Worm (Caenorhabditis elegans) whole organism, early embryonic: Measurements from ENCODE around the gene D1086.5.
A peak's percentile ranks its signal among the peaks of the same experiment; 100 is the strongest.
"Not testable (repeated sequence)": the region's sequence is repeated elsewhere in the genome, so short reads cannot be mapped to it uniquely, and the experiment has no call there.

Source experiments
- B0310.2 ChIP-seq: sonication (generic microtip); optimal IDR thresholded peaks from 2 replicates; lab custom pipeline; 2016; ENCODE audit warnings: mild to moderate bottlenecking, missing genetic modification characterization, missing compliant biosample characterization
- F13C5.2 ChIP-seq: sonication (generic microtip); optimal IDR thresholded peaks from 2 replicates; lab custom pipeline; 2017; ENCODE audit warnings: mild to moderate bottlenecking, missing genetic modification characterization, inconsistent platforms, missing compliant biosample characterization
- aly-1 ChIP-seq: sonication (generic microtip); optimal IDR thresholded peaks from 2 replicates; lab custom pipeline; 2016; ENCODE audit warnings: missing genetic modification characterization, missing compliant biosample characterization
- ama-1 ChIP-seq: fragments of 150-350 bp; optimal IDR thresholded peaks from 2 replicates; lab custom pipeline; 2014
- ceh-13 ChIP-seq: fragments of 200-800 bp; sonication (Bioruptor generic); optimal IDR thresholded peaks from 2 replicates; lab custom pipeline; 2018; ENCODE audit warnings: mild to moderate bottlenecking, missing genetic modification characterization, missing compliant biosample characterization
- ceh-36 ChIP-seq: sonication (generic microtip); optimal IDR thresholded peaks from 2 replicates; lab custom pipeline; 2016; ENCODE audit warnings: missing genetic modification characterization, inconsistent platforms, missing compliant biosample characterization
- ets-7 ChIP-seq: sonication (generic microtip); optimal IDR thresholded peaks from 2 replicates; lab custom pipeline; 2016; ENCODE audit warnings: missing genotype, missing genetic modification characterization, missing compliant biosample characterization
- flt-1 ChIP-seq: fragments of 200-800 bp; sonication (Bioruptor generic); IDR thresholded peaks from 2 replicates; pipeline ENCODE4 v1.3.6; 2022; ENCODE audit warnings: missing genetic modification characterization, missing compliant biosample characterization
- hmbx-1 ChIP-seq: sonication (generic microtip); optimal IDR thresholded peaks from 2 replicates; lab custom pipeline; 2016; ENCODE audit warnings: mild to moderate bottlenecking, missing genetic modification characterization, missing compliant biosample characterization
- hmg-4 ChIP-seq: fragments of 200-800 bp; sonication (Bioruptor generic); optimal IDR thresholded peaks from 2 replicates; lab custom pipeline; 2018; ENCODE audit warnings: mild to moderate bottlenecking, missing genetic modification characterization, missing compliant biosample characterization
- hnd-1 ChIP-seq: sonication (generic microtip); optimal IDR thresholded peaks from 2 replicates; lab custom pipeline; 2016; ENCODE audit warnings: missing genetic modification characterization, missing compliant biosample characterization
- pes-1 ChIP-seq: fragments of 200-800 bp; sonication (Bioruptor generic); IDR thresholded peaks from 2 replicates; pipeline ENCODE4 v1.3.6; 2022; ENCODE audit warnings: missing genetic modification reagents, missing genetic modification characterization, missing compliant biosample characterization
- scrt-1 ChIP-seq: fragments of 200-800 bp; sonication (Bioruptor generic); IDR thresholded peaks from 2 replicates; pipeline ENCODE4 v1.3.6; 2022; ENCODE audit warnings: missing genetic modification characterization, missing compliant biosample characterization
- sea-1 ChIP-seq: fragments of 200-800 bp; sonication (Bioruptor generic); conservative IDR thresholded peaks from 2 replicates; pipeline ENCODE4 v1.3.6; 2022; ENCODE audit warnings: missing genetic modification characterization, missing compliant biosample characterization
- tbx-11 ChIP-seq: fragments of 200-800 bp; sonication (Bioruptor generic); IDR thresholded peaks from 2 replicates; pipeline ENCODE4 v1.3.6; 2022; ENCODE audit warnings: missing genetic modification characterization, missing compliant biosample characterization
- tbx-37 ChIP-seq: fragments of 200-800 bp; sonication (Bioruptor generic); conservative IDR thresholded peaks from 2 replicates; pipeline ENCODE4 v1.3.6; 2022; ENCODE audit warnings: missing genetic modification reagents, missing genetic modification characterization, missing compliant biosample characterization
- tra-4 ChIP-seq: sonication (generic microtip); optimal IDR thresholded peaks from 2 replicates; lab custom pipeline; 2017; ENCODE audit warnings: missing genetic modification characterization, missing compliant biosample characterization

Gene D1086.5

DNA sequence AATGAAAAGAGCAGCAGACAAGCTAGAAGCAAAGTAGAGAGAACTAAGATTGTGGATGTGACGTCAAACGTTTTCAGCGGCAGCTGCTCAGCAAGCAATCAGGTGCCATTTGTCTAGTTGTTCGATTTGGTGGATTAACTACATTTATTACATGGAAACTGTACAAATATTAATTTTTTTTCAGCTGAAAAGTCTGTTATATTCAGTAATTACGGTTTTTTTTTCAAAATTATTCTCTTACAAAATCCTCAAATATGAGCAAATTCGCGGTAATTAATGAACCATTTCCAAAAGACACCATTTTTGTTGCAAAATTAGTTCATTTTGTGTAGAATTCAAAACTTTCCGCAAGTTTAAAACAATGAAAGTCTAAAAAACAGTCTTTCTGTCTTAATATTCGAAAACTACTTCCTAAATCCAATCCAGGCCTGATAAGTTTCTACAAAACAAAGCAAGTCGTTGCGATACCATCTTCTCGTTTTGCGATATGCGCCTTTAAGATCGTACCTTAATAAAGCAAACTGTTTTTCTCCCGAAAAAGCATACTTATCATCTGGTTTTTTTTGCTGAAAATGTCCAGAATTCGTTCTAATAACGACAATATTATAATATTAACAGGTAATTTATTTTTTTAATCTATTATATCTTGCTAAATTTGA is at the start of gene D1086.5, which contains the start of gene him-5:
Gene D1086.5, minus strand, starts transcription at position 51 of the 659 bp plus-strand sequence.
Gene him-5, plus strand, starts transcription at position 118 of the 659 bp plus-strand sequence.
- TF ChIP-seq hmg-4: no peak
- no peak for TF ChIP-seq tbx-11 (GFP tag; lab: Robert Waterston, UW)
- no peak for TF ChIP-seq tra-4 (tag; lab: Kevin White, UChicago)
- TF ChIP-seq F13C5.2 (tag; lab: Kevin White, UChicago): no peak
- no peak for TF ChIP-seq ama-1 (lab: Kevin White, UChicago)
- no peak for TF ChIP-seq aly-1
- TF ChIP-seq B0310.2: no peak

DNA sequence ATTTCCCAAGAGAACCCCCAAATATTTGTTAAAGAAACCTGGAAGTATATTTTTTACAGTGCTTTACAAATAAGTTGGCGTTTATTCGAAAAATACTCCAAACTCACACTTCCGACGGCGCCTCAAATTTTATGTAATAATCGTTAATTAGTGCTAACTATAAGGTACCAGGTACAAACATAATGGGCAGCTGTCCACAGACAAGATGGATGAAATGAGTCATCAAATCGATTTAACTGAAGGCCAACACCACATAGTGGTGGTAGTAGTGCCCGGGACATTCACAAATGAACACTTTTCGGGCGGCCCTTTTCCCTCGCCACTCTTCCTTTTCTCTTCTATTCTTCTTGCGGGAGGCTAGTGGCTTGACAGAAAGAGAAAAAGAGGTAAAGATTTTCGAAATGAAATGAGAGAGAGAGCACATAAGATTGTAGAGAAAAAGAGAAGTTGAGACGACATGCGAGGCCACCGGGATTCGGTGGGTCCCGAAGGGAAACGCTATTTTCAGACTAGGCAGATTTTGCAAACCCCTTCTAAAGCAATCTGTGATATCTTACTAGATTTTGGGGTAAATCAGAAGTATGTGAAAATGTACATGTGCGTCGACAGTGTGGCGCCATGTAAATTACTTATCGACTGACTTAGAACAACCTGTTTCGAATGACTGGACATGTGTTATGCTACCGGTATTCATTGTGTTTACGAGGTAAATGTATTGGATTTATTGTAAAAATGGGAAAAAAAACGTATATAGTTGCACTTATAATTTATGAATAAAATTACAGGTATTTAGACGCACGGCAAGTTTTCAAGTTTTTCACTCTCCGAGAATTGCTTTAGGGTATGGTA is 49.3 kb upstream of the D1086.5 start:
- TF ChIP-seq F13C5.2 (tag; lab: Kevin White, UChicago) (peak; percentile 34), ets-7 (tag; lab: Kevin White, UChicago) (no peak), hmg-4 (peak; percentile 69), aly-1 (no peak)

DNA sequence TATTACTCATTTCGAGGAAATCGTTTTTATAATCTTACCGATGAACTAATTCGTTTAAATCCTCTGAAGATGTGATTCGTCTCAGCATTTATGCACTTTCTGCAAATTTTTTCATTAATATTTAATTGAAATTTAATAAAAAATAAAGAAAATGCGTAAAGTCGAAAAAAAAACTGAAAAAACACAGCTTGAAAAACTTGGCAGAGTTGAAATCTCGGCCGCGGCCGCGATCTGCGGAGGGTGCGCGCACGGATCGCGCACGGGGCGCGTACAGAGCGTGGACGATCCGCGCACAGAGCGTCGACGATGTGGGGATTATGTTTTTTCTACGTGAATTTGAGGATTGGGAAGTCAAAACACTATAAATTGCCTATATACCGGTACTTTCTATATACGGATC is 47.6 kb upstream of the D1086.5 start, which contains the start of gene AH10.4:
Gene AH10.4, minus strand, starts transcription at position 101 of the 400 bp plus-strand sequence.
- TF ChIP-seq tra-4 (tag; lab: Kevin White, UChicago); tbx-11 (GFP tag; lab: Robert Waterston, UW); hmg-4: not testable (repeated sequence)

DNA sequence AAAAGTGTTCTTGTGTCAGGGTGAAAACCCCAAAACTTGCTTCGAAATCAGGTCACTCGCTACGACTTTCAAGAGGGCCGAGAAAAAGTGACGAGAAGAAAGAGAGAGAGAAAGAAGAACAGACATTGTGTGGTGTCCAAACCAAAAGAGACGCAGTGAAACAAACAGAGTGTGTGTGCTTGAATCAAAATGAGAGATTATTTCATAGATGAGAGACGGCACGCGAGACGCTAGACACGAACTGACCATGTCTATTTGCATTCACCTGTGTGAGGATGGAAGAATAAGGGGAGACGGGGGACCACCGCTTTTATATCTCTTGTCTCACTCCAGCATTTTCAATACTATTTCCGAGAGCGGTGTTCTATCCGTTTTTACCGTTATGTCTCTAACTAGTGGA is 46.0 kb upstream of the D1086.5 start:
- TF ChIP-seq ceh-36 (tag; lab: Kevin White, UChicago): peak; percentile 42
- TF ChIP-seq hmg-4: peak; percentile 26
- TF ChIP-seq pes-1 (GFP tag; lab: Robert Waterston, UW): no peak
- no peak for TF ChIP-seq sea-1 (GFP tag; lab: Robert Waterston, UW)
- no peak for TF ChIP-seq ets-7 (tag; lab: Kevin White, UChicago)
- TF ChIP-seq ceh-13: no peak

DNA sequence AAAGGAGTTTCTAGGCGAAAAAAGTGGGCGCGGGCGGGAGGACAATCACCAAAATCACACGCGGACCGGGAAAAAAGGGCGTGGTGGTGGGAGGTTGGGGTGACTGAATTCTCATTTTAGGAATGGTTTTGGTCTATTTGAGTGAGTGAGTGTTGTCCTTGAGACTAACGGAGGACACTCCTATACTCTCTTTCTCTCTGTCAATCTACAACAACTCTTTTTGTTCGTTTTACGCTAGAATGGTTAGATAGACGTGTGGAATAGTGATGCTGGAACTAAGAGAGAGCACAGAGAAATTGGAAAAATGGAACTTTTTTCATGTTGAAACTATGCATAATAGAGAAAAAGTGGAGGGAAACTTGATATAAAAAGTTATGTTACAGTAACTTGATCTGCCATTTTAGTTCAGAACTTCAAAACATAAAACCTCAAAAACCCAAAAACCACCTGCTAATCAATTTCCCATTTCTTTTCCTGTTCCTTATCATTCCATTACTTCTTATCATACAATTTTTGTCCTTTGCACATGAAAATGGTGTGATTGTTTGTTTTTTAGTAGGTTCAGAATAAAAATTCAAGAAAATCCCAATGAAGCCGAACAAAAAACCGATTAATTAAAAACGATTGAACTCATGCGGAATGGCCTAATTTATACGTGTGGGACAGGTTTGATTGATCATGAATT is 44.7 kb upstream of the D1086.5 start:
- no peak for TF ChIP-seq tra-4 (tag; lab: Kevin White, UChicago)
- TF ChIP-seq ets-7 (tag; lab: Kevin White, UChicago): no peak
- TF ChIP-seq scrt-1 (GFP tag; lab: Robert Waterston, UW): no peak
- no peak for TF ChIP-seq tbx-11 (GFP tag; lab: Robert Waterston, UW)
- TF ChIP-seq hnd-1: no peak
- no peak for TF ChIP-seq ama-1 (lab: Kevin White, UChicago)
- no peak for TF ChIP-seq hmg-4
- TF ChIP-seq aly-1: no peak
- TF ChIP-seq ceh-36 (tag; lab: Kevin White, UChicago): no peak
- TF ChIP-seq tbx-37: no peak

DNA sequence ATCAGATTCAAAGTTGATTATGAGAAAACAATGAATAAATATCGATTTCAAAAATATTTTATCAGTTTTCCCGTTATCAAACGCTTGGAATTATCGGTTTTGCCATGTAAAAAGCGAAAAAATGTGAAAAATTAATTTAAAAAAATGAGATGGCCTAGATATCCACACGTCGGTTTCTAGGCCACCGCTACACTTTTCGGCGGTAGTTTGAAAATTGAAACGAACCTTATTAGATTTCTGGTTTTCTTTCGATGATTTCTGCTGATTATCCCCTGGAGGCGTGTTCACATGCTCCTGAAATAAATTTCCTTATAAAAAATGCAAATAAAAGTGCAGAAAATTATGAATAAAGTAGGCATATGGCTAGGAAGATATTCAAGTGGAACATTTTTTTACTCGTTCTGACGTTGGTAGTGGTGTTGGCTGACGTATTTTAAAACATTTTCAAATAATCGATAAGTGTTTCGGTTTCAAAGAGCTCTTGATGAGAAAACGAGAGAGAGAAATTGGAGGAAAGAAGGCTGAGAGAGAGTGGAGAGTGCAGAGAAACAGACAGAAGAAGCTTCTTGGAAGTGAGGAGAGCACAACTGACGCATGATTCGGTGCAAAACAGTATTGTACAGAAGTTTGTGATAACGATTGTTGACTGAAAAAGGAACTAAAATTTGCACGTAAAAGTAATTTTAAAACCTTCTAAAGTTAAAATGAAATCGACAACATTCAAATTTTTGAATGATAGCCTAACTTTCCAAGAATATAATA is 43.0 kb upstream of the D1086.5 start:
- no peak for TF ChIP-seq hmbx-1 (tag; lab: Kevin White, UChicago)
- TF ChIP-seq sea-1 (GFP tag; lab: Robert Waterston, UW): no peak
- TF ChIP-seq scrt-1 (GFP tag; lab: Robert Waterston, UW): no peak
- no peak for TF ChIP-seq B0310.2
- no peak for TF ChIP-seq F13C5.2 (tag; lab: Kevin White, UChicago)
- no peak for TF ChIP-seq ets-7 (tag; lab: Kevin White, UChicago)
- no peak for TF ChIP-seq tra-4 (tag; lab: Kevin White, UChicago)
- no peak for TF ChIP-seq flt-1 (GFP tag; lab: Robert Waterston, UW)
- TF ChIP-seq hmg-4: no peak

DNA sequence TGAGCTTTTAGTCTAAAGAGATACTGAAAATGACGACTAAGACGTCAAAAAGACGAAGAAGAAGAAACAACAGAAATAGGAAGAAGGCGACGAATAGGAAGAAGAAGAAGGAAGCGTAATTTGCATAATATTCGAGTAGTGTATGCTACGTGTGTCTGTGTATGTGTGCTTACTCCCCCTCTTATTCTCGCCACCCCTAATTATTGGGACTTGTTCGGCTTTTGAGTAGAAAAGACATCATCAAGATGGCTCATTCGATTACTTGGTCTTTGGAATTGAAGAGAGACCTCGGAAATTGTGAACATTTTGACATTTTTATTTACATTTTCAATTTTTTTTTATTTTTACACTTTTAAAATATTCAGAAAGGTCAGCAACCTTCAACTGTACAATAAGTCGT is 40.1 kb upstream of the D1086.5 start:
- TF ChIP-seq tbx-37 (no peak), B0310.2 (no peak), ama-1 (lab: Kevin White, UChicago) (no peak), tra-4 (tag; lab: Kevin White, UChicago) (no peak), hmbx-1 (tag; lab: Kevin White, UChicago) (no peak), hnd-1 (no peak), pes-1 (GFP tag; lab: Robert Waterston, UW) (no peak), hmg-4 (no peak), scrt-1 (GFP tag; lab: Robert Waterston, UW) (no peak), flt-1 (GFP tag; lab: Robert Waterston, UW) (no peak)
